Fruit fly (Drosophila melanogaster) whole organism, embryonic: ENCODE measurements around the gene CG13028.

Experiments
- Awh ChIP-seq: fragments of 200-800 bp; sonication (Bioruptor generic); IDR thresholded peaks from 2 replicates; pipeline ENCODE4, ENCODE4 v1.3.6; 2022; ENCODE audit warnings: missing biosample characterization, missing genetic modification characterization
- B-H1 ChIP-seq: fragments of 200-800 bp; sonication (Bioruptor generic); IDR thresholded peaks from 3 replicates; pipeline ENCODE4 v1.3.6; 2022; ENCODE audit warnings: missing biosample characterization, missing genetic modification characterization
- Blimp-1 ChIP-seq: fragments of 200-800 bp; sonication (Bioruptor generic); optimal IDR thresholded peaks from 3 replicates; lab custom pipeline; 2018; ENCODE audit warnings: missing biosample characterization, missing genetic modification characterization, mild to moderate bottlenecking, moderate library complexity, missing genetic modification reagents
- C15 ChIP-seq: fragments of 200-800 bp; sonication (Bioruptor generic); IDR thresholded peaks from 3 replicates; pipeline ENCODE4 v1.3.6; 2022; ENCODE audit warnings: missing biosample characterization, missing genetic modification characterization
- CG10543 ChIP-seq: fragments of 200-800 bp; sonication (Bioruptor generic); optimal IDR thresholded peaks from 3 replicates; lab custom pipeline; 2017; ENCODE audit warnings: missing biosample characterization, mild to moderate bottlenecking, missing genetic modification characterization, moderate library complexity
- CG12942 ChIP-seq: fragments of 200-800 bp; sonication (Bioruptor generic); optimal IDR thresholded peaks from 3 replicates; lab custom pipeline; 2016; ENCODE audit warnings: missing biosample characterization, missing genetic modification characterization
- CG14014 ChIP-seq: fragments of 200-800 bp; sonication (Bioruptor generic); IDR thresholded peaks from 2 replicates; pipeline ENCODE4 v1.3.6; 2022; ENCODE audit warnings: missing biosample characterization, missing genetic modification characterization
- CG17359 ChIP-seq: fragments of 200-800 bp; sonication (Bioruptor generic); optimal IDR thresholded peaks from 3 replicates; lab custom pipeline; 2018; ENCODE audit warnings: missing biosample characterization, mild to moderate bottlenecking, missing genetic modification characterization, moderate library complexity
- CG17361 ChIP-seq: fragments of 200-800 bp; sonication (Bioruptor generic); IDR thresholded peaks from 3 replicates; pipeline ENCODE4 v1.3.6; 2022; ENCODE audit warnings: missing biosample characterization, missing genetic modification characterization
- CG17802 ChIP-seq: fragments of 200-800 bp; sonication (Bioruptor generic); optimal IDR thresholded peaks from 2 replicates; lab custom pipeline; 2018; ENCODE audit warnings: missing biosample characterization, mild to moderate bottlenecking, missing genetic modification characterization, moderate library complexity
- CG18262 ChIP-seq: fragments of 200-800 bp; optimal IDR thresholded peaks from 3 replicates; lab custom pipeline; 2019; ENCODE audit warnings: missing biosample characterization, mild to moderate bottlenecking, missing genetic modification characterization, moderate library complexity
- CG2678 ChIP-seq: fragments of 200-800 bp; sonication (Bioruptor generic); optimal IDR thresholded peaks from 3 replicates; lab custom pipeline; 2019; ENCODE audit warnings: missing biosample characterization, mild to moderate bottlenecking, missing genetic modification characterization, moderate library complexity
- CG2712 ChIP-seq: fragments of 200-800 bp; optimal IDR thresholded peaks from 3 replicates; lab custom pipeline; 2019; ENCODE audit warnings: missing biosample characterization, mild to moderate bottlenecking, missing genetic modification characterization, moderate library complexity
- CG2889 ChIP-seq: fragments of 200-800 bp; sonication (Bioruptor generic); IDR thresholded peaks from 3 replicates; pipeline ENCODE4 v1.3.6; 2022; ENCODE audit warnings: missing biosample characterization, missing genetic modification characterization
- CG31441 ChIP-seq: fragments of 200-800 bp; sonication (Bioruptor generic); IDR thresholded peaks from 2 replicates; pipeline ENCODE4 v1.3.6; 2022; ENCODE audit warnings: missing biosample characterization, missing genetic modification characterization
- CG4328 ChIP-seq: fragments of 200-800 bp; sonication (Bioruptor generic); optimal IDR thresholded peaks from 3 replicates; lab custom pipeline; 2017; ENCODE audit warnings: missing biosample characterization, missing genetic modification reagents, missing genetic modification characterization
- CG6683 ChIP-seq: fragments of 200-800 bp; sonication (Bioruptor generic); optimal IDR thresholded peaks from 2 replicates; lab custom pipeline; 2017; ENCODE audit warnings: missing biosample characterization, mild to moderate bottlenecking, missing genetic modification characterization, missing genetic modification reagents
- CG7372 ChIP-seq: fragments of 200-800 bp; sonication (Bioruptor generic); IDR thresholded peaks from 2 replicates; pipeline ENCODE4 v1.3.6; 2022; ENCODE audit warnings: missing biosample characterization, missing genetic modification characterization
- Chrac-16 ChIP-seq: fragments of 200-800 bp; sonication (Bioruptor generic); optimal IDR thresholded peaks from 3 replicates; lab custom pipeline; 2016; ENCODE audit warnings: missing biosample characterization, missing genetic modification characterization
- CrebB ChIP-seq: fragments of 200-800 bp; sonication (Bioruptor generic); optimal IDR thresholded peaks from 3 replicates; lab custom pipeline; 2018; ENCODE audit warnings: missing biosample characterization, mild to moderate bottlenecking, missing genetic modification characterization
- H2.0 ChIP-seq: fragments of 200-800 bp; sonication (Bioruptor generic); IDR thresholded peaks from 2 replicates; pipeline ENCODE4 v1.3.6; 2022; ENCODE audit warnings: missing biosample characterization, missing genetic modification characterization
- Hmx ChIP-seq: fragments of 200-800 bp; sonication (Bioruptor generic); optimal IDR thresholded peaks from 2 replicates; lab custom pipeline; 2016; ENCODE audit warnings: missing biosample characterization, missing genetic modification characterization
- Med ChIP-seq: fragments of 200-800 bp; sonication (Bioruptor generic); peaks from one replicate; lab custom pipeline; 2016; ENCODE audit warnings: missing biosample characterization, missing genetic modification characterization, mild to moderate bottlenecking, inconsistent platforms, moderate library complexity
- Pdp1 ChIP-seq, 2 experiments: fragments of 200-800 bp; sonication (Bioruptor generic); optimal IDR thresholded peaks; 3 replicates each; lab custom pipeline; 2016; ENCODE audit warnings: missing biosample characterization in 2 of 2, missing genetic modification characterization in 2 of 2, mild to moderate bottlenecking in 1 of 2, moderate library complexity in 1 of 2
- Rfx ChIP-seq: fragments of 200-800 bp; sonication (Bioruptor generic); IDR thresholded peaks from 2 replicates; pipeline ENCODE4 v1.3.6; 2022; ENCODE audit warnings: missing biosample characterization, missing genetic modification characterization
- Sox100B ChIP-seq: fragments of 200-800 bp; sonication (Bioruptor generic); optimal IDR thresholded peaks from 3 replicates; lab custom pipeline; 2018; ENCODE audit warnings: missing biosample characterization, mild to moderate bottlenecking, missing genetic modification characterization
- Taf1 ChIP-seq: fragments of 200-800 bp; sonication (Bioruptor generic); IDR thresholded peaks from 2 replicates; pipeline ENCODE4 v1.3.6; 2022; ENCODE audit warnings: missing biosample characterization, missing genetic modification characterization
- chif ChIP-seq, 2 experiments: fragments of 200-800 bp; sonication (Bioruptor generic); optimal IDR thresholded peaks; 3 replicates each; lab custom pipeline; 2016; ENCODE audit warnings: missing biosample characterization in 2 of 2, missing genetic modification characterization in 2 of 2
- dmrt99B ChIP-seq: fragments of 200-800 bp; sonication (Bioruptor generic); optimal IDR thresholded peaks from 2 replicates; lab custom pipeline; 2018; ENCODE audit warnings: missing biosample characterization, mild to moderate bottlenecking, missing genetic modification characterization, moderate library complexity
- gem ChIP-seq: fragments of 200-800 bp; sonication (Bioruptor generic); optimal IDR thresholded peaks from 2 replicates; lab custom pipeline; 2019; ENCODE audit warnings: missing biosample characterization, mild to moderate bottlenecking, missing genetic modification characterization, moderate library complexity
- grn ChIP-seq: fragments of 200-800 bp; sonication (Bioruptor generic); optimal IDR thresholded peaks from 3 replicates; lab custom pipeline; 2017; ENCODE audit warnings: missing biosample characterization, missing genetic modification characterization
- lov ChIP-seq, 2 experiments: fragments of 200-800 bp in 1 of 2; fragments of >200 bp in 1 of 2; sonication (Bioruptor generic) in 1 of 2; IDR thresholded peaks in 1 of 2; optimal IDR thresholded peaks in 1 of 2; 2 replicates in 1 of 2; 3 replicates in 1 of 2; pipeline versions ENCODE4 v1.3.6 to Lab custom; 2017 to 2022; ENCODE audit warnings: missing biosample characterization in 1 of 2, missing genetic modification characterization in 1 of 2
- ranshi ChIP-seq: fragments of 200-800 bp; sonication (Bioruptor generic); IDR thresholded peaks from 2 replicates; pipeline ENCODE4 v1.3.6; 2022; ENCODE audit warnings: missing biosample characterization, missing genetic modification characterization
- sim ChIP-seq: fragments of 200-800 bp; sonication (Bioruptor generic); IDR thresholded peaks from 2 replicates; pipeline ENCODE4 v1.3.6; 2022; ENCODE audit warnings: missing biosample characterization, missing genetic modification characterization
- sr ChIP-seq: fragments of 200-800 bp; sonication (Bioruptor generic); IDR thresholded peaks from 3 replicates; pipeline ENCODE4 v1.3.6; 2022; ENCODE audit warnings: missing biosample characterization, missing genetic modification characterization
- toy ChIP-seq: fragments of 200-800 bp; sonication (Bioruptor generic); IDR thresholded peaks from 2 replicates; pipeline ENCODE4 v1.3.6; 2022; ENCODE audit warnings: missing biosample characterization, missing genetic modification characterization
- trh ChIP-seq: fragments of 200-800 bp; sonication (Bioruptor generic); optimal IDR thresholded peaks from 2 replicates; lab custom pipeline; 2016; ENCODE audit warnings: missing biosample characterization, missing genetic modification characterization

CG13028 gene

dm6 chr3L:16969652-16970109 lies 46.6 kb downstream of the CG13028 start, which contains the start of gene Exn (continued):
- peak; percentile 36; the same call in 1 of the 2 replicates for TF ChIP-seq ranshi (GFP tag; lab: Robert Waterston, UW)
- peak; percentile 37; the same call in 1 of the 2 replicates for TF ChIP-seq toy (GFP tag; lab: Robert Waterston, UW)
- TF ChIP-seq B-H1 (GFP tag; lab: Robert Waterston, UW): no peak
- no peak for TF ChIP-seq CG2889 (GFP tag; lab: Robert Waterston, UW)
- no peak for TF ChIP-seq chif (GFP tag; optimal IDR thresholded peaks at IDR 0.05; lab: Kevin White, UChicago)
- TF ChIP-seq Pdp1 (GFP tag; optimal IDR thresholded peaks at IDR 0.05; lab: Kevin White, UChicago): no peak
- no peak for TF ChIP-seq sim (GFP tag; lab: Robert Waterston, UW)
- no peak for TF ChIP-seq Sox100B
- TF ChIP-seq CG17359 (tag; lab: Kevin White, UChicago): peak; percentile 12
- TF ChIP-seq CG14014 (GFP tag; lab: Robert Waterston, UW): peak; percentile 43; the same call in 1 of the 2 replicates
- no peak for TF ChIP-seq CG12942
- no peak for TF ChIP-seq CG6683
- TF ChIP-seq H2.0: 0 out of 2 replicates have a peak, but pooled peaks have one; percentile 3

dm6 chr3L:16971611-16972359 lies 48.7 kb downstream of the CG13028 start:
- TF ChIP-seq CG18262 (tag; lab: Kevin White, UChicago) (peak; percentile 29), CG2712 (tag; lab: Kevin White, UChicago) (peak; percentile 6), Sox100B (peak; percentile 14), CG7372 (peak; percentile 15; the same call in 1 of the 2 replicates), grn (no peak), Med (GFP tag; lab: Kevin White, UChicago) (peak; percentile 2), Chrac-16 (GFP tag; lab: Kevin White, UChicago) (no peak), lov (optimal IDR thresholded peaks at IDR 0.05; lab: Kevin White, UChicago) (no peak), lov (GFP tag; IDR thresholded peaks at IDR 0.05; lab: Robert Waterston, UW) (0 out of 3 replicates have a peak, but pooled peaks have one; percentile 44), trh (no peak), CG4328 (GFP tag; lab: Kevin White, UChicago) (no peak), Hmx (GFP tag; lab: Kevin White, UChicago) (no peak), CG10543 (no peak), CG17361 (GFP tag; lab: Robert Waterston, UW) (peak; percentile 37; the same call in 1 of the 3 replicates), Blimp-1 (GFP tag; lab: Kevin White, UChicago) (peak; percentile 23), Awh (GFP tag; lab: Robert Waterston, UW) (0 out of 2 replicates have a peak, but pooled peaks have one; percentile 7), gem (tag; lab: Kevin White, UChicago) (peak; percentile 1), CG31441 (GFP tag; lab: Robert Waterston, UW) (0 out of 2 replicates have a peak, but pooled peaks have one; percentile 16), CrebB (tag; lab: Kevin White, UChicago) (no peak), Rfx (peak; percentile 17; the same call in 1 of the 2 replicates), Taf1 (GFP tag; lab: Robert Waterston, UW) (no peak), CG17802 (tag; lab: Kevin White, UChicago) (no peak), sr (GFP tag; lab: Robert Waterston, UW) (peak; percentile 76; the same call in 2 of the 3 replicates), CG2678 (peak; percentile 15), dmrt99B (tag; lab: Kevin White, UChicago) (peak; percentile 44), C15 (no peak)
